Fruit fly (Drosophila melanogaster) whole organism, embryonic: Measurements from ENCODE around the gene grass.

ENCODE experiments used
- Abd-B ChIP-seq: fragments of 200-800 bp; sonication (Bioruptor generic); optimal IDR thresholded peaks from 2 replicates; lab custom pipeline; 2018; ENCODE audit warnings: missing biosample characterization, mild to moderate bottlenecking, missing genetic modification characterization, moderate library complexity
- Bdp1 ChIP-seq: fragments of 200-800 bp; sonication (Bioruptor generic); optimal IDR thresholded peaks from 3 replicates; lab custom pipeline; 2016; ENCODE audit warnings: missing biosample characterization, missing genetic modification characterization
- CG10431 ChIP-seq: fragments of 200-800 bp; sonication (Bioruptor generic); optimal IDR thresholded peaks from 3 replicates; lab custom pipeline; 2018; ENCODE audit warnings: missing biosample characterization, mild to moderate bottlenecking, missing genetic modification characterization
- CG10565 ChIP-seq: fragments of 200-800 bp; sonication (Bioruptor generic); optimal IDR thresholded peaks from 3 replicates; lab custom pipeline; 2016; ENCODE audit warnings: missing biosample characterization, mild to moderate bottlenecking, missing genetic modification characterization
- CG11085 ChIP-seq: fragments of 200-800 bp; sonication (Bioruptor generic); IDR thresholded peaks from 2 replicates; pipeline ENCODE4 v1.3.6; 2022; ENCODE audit warnings: missing biosample characterization, missing genetic modification characterization
- CG11247 ChIP-seq: fragments of 200-800 bp; sonication (Bioruptor generic); IDR thresholded peaks from 2 replicates; pipeline ENCODE4 v1.3.6; 2022; ENCODE audit warnings: missing biosample characterization, missing genetic modification characterization
- CG14667 ChIP-seq: fragments of 200-800 bp; sonication (Bioruptor generic); IDR thresholded peaks from 2 replicates; pipeline ENCODE4 v1.3.6; 2022; ENCODE audit warnings: missing biosample characterization, missing genetic modification characterization
- CG15011 ChIP-seq: fragments of 200-800 bp; sonication (Bioruptor generic); optimal IDR thresholded peaks from 3 replicates; lab custom pipeline; 2018; ENCODE audit warnings: missing biosample characterization, mild to moderate bottlenecking, missing genetic modification characterization
- CG16863 ChIP-seq: fragments of 200-800 bp; sonication (Bioruptor generic); optimal IDR thresholded peaks from 3 replicates; lab custom pipeline; 2016; ENCODE audit warnings: missing biosample characterization, missing genetic modification characterization
- CG17186 ChIP-seq: fragments of 200-800 bp; sonication (Bioruptor generic); optimal IDR thresholded peaks from 3 replicates; lab custom pipeline; 2017; ENCODE audit warnings: missing biosample characterization, missing genetic modification reagents, missing genetic modification characterization
- CG17359 ChIP-seq: fragments of 200-800 bp; sonication (Bioruptor generic); optimal IDR thresholded peaks from 3 replicates; lab custom pipeline; 2018; ENCODE audit warnings: missing biosample characterization, mild to moderate bottlenecking, missing genetic modification characterization, moderate library complexity
- CG18262 ChIP-seq: fragments of 200-800 bp; optimal IDR thresholded peaks from 3 replicates; lab custom pipeline; 2019; ENCODE audit warnings: missing biosample characterization, mild to moderate bottlenecking, missing genetic modification characterization, moderate library complexity
- CG4282 ChIP-seq: fragments of 200-800 bp; sonication (Bioruptor generic); optimal IDR thresholded peaks from 2 replicates; lab custom pipeline; 2016; ENCODE audit warnings: missing biosample characterization, missing genetic modification characterization
- CG6175 ChIP-seq: fragments of 200-800 bp; sonication (Bioruptor generic); IDR thresholded peaks from 3 replicates; pipeline ENCODE4 v1.3.6; 2022; ENCODE audit warnings: missing biosample characterization, missing genetic modification characterization
- CG6854 ChIP-seq: fragments of 200-800 bp; sonication (Bioruptor generic); optimal IDR thresholded peaks from 3 replicates; lab custom pipeline; 2017; ENCODE audit warnings: missing biosample characterization, mild to moderate bottlenecking, missing genetic modification characterization
- CTCF ChIP-seq: fragments of 200-800 bp; sonication (Bioruptor generic); optimal IDR thresholded peaks from 2 replicates; lab custom pipeline; 2017; ENCODE audit warnings: missing biosample characterization, mild to moderate bottlenecking, missing genetic modification characterization, moderate library complexity
- CrebB ChIP-seq: fragments of 200-800 bp; sonication (Bioruptor generic); optimal IDR thresholded peaks from 3 replicates; lab custom pipeline; 2018; ENCODE audit warnings: missing biosample characterization, mild to moderate bottlenecking, missing genetic modification characterization
- Dbx ChIP-seq: fragments of 200-800 bp; sonication (Bioruptor generic); IDR thresholded peaks from 3 replicates; pipeline ENCODE4 v1.3.6; 2022; ENCODE audit warnings: missing biosample characterization, missing genetic modification characterization
- Fer1 ChIP-seq: fragments of 200-800 bp; sonication (Bioruptor generic); optimal IDR thresholded peaks from 2 replicates; lab custom pipeline; 2017; ENCODE audit warnings: missing biosample characterization, mild to moderate bottlenecking, missing genetic modification characterization
- H15 ChIP-seq: fragments of 200-800 bp; sonication (Bioruptor generic); IDR thresholded peaks from 3 replicates; pipeline ENCODE4 v1.3.6; 2022; ENCODE audit warnings: missing biosample characterization, missing genetic modification characterization
- HmgD ChIP-seq: fragments of 200-800 bp; sonication (Bioruptor generic); optimal IDR thresholded peaks from 3 replicates; lab custom pipeline; 2016; ENCODE audit warnings: missing biosample characterization, missing genetic modification characterization
- Hr3 ChIP-seq: fragments of 200-800 bp; sonication (Bioruptor generic); optimal IDR thresholded peaks from 3 replicates; lab custom pipeline; 2016; ENCODE audit warnings: missing biosample characterization, missing genetic modification characterization
- Lpt ChIP-seq: fragments of >200 bp; optimal IDR thresholded peaks from 2 replicates; lab custom pipeline; 2018; ENCODE audit warnings: missing biosample characterization, missing genetic modification characterization
- MBD-R2 ChIP-seq: fragments of 200-800 bp; sonication (Bioruptor generic); IDR thresholded peaks from 2 replicates; pipeline ENCODE4 v1.3.6; 2022; ENCODE audit warnings: missing biosample characterization, missing genetic modification characterization
- Neu2 ChIP-seq: fragments of 200-800 bp; sonication (Bioruptor generic); optimal IDR thresholded peaks from 3 replicates; lab custom pipeline; 2016; ENCODE audit warnings: missing biosample characterization, missing genetic modification characterization, borderline replicate concordance
- Poxn ChIP-seq: fragments of 200-800 bp; sonication (Bioruptor generic); IDR thresholded peaks from 2 replicates; pipeline ENCODE4 v1.3.6; 2022; ENCODE audit warnings: missing biosample characterization, missing genetic modification characterization
- Rx ChIP-seq: fragments of 200-800 bp; sonication (Bioruptor generic); IDR thresholded peaks from 2 replicates; pipeline ENCODE4 v1.3.6; 2022; ENCODE audit warnings: missing biosample characterization, missing genetic modification characterization
- Sry-β ChIP-seq: fragments of 200-800 bp; sonication (Bioruptor generic); optimal IDR thresholded peaks from 2 replicates; lab custom pipeline; 2018; ENCODE audit warnings: missing biosample characterization, mild to moderate bottlenecking, missing genetic modification characterization, moderate library complexity
- Taf1 ChIP-seq: fragments of 200-800 bp; sonication (Bioruptor generic); IDR thresholded peaks from 2 replicates; pipeline ENCODE4 v1.3.6; 2022; ENCODE audit warnings: missing biosample characterization, missing genetic modification characterization
- Usf ChIP-seq: fragments of 200-800 bp; sonication (Bioruptor generic); optimal IDR thresholded peaks from 2 replicates; lab custom pipeline; 2017; ENCODE audit warnings: missing genotype, missing biosample characterization, missing genetic modification characterization
- amos ChIP-seq: fragments of 200-800 bp; sonication (Bioruptor generic); IDR thresholded peaks from 2 replicates; pipeline ENCODE4 v1.3.6; 2022; ENCODE audit warnings: missing biosample characterization, missing genetic modification characterization; ENCODE audit not compliant: partially characterized antibody
- ase ChIP-seq: fragments of 200-800 bp; sonication (Bioruptor generic); IDR thresholded peaks from 3 replicates; pipeline ENCODE4 v1.3.6; 2022; ENCODE audit warnings: missing biosample characterization, missing genetic modification characterization
- chif ChIP-seq, 2 experiments: fragments of 200-800 bp; sonication (Bioruptor generic); optimal IDR thresholded peaks; 3 replicates each; lab custom pipeline; 2016; ENCODE audit warnings: missing biosample characterization in 2 of 2, missing genetic modification characterization in 2 of 2
- crc ChIP-seq: fragments of 200-800 bp; sonication (Bioruptor generic); optimal IDR thresholded peaks from 2 replicates; lab custom pipeline; 2016; ENCODE audit warnings: missing biosample characterization, missing genetic modification characterization
- croc ChIP-seq: fragments of 200-800 bp; sonication (Bioruptor generic); conservative IDR thresholded peaks from 3 replicates; pipeline ENCODE4 v1.3.6; 2022; ENCODE audit warnings: missing biosample characterization, missing genetic modification characterization
- disco-r ChIP-seq: fragments of 200-800 bp; sonication (Bioruptor generic); optimal IDR thresholded peaks from 2 replicates; lab custom pipeline; 2016; ENCODE audit warnings: missing biosample characterization, missing genetic modification characterization
- ems ChIP-seq: fragments of 200-800 bp; sonication (Bioruptor generic); optimal IDR thresholded peaks from 3 replicates; lab custom pipeline; 2016; ENCODE audit warnings: missing biosample characterization, missing genetic modification characterization
- exex ChIP-seq: fragments of 200-800 bp; sonication (Bioruptor generic); optimal IDR thresholded peaks from 4 replicates; lab custom pipeline; 2018; ENCODE audit warnings: missing biosample characterization, mild to moderate bottlenecking, missing genetic modification characterization, moderate library complexity
- fru ChIP-seq: fragments of >200 bp; optimal IDR thresholded peaks from 2 replicates; lab custom pipeline; 2017
- inv ChIP-seq: fragments of 200-800 bp; sonication (Bioruptor generic); IDR thresholded peaks from 2 replicates; pipeline ENCODE4 v1.3.6; 2022; ENCODE audit warnings: missing biosample characterization, missing genetic modification characterization; ENCODE audit not compliant: partially characterized antibody
- lola ChIP-seq, 3 experiments: fragments of >200 bp in 2 of 3; fragments of 200-800 bp in 1 of 3; sonication (Bioruptor generic) in 1 of 3; optimal IDR thresholded peaks; 2 replicates each; lab custom pipeline; 2017 to 2019; ENCODE audit warnings: missing biosample characterization in 3 of 3, missing genetic modification characterization in 3 of 3, mild to moderate bottlenecking in 1 of 3, moderate library complexity in 1 of 3
- nmo ChIP-seq: fragments of 200-800 bp; sonication (Bioruptor generic); optimal IDR thresholded peaks from 2 replicates; lab custom pipeline; 2018; ENCODE audit warnings: missing biosample characterization, mild to moderate bottlenecking, missing genetic modification characterization, moderate library complexity
- pb ChIP-seq: fragments of 200-800 bp; sonication (Bioruptor generic); optimal IDR thresholded peaks from 3 replicates; lab custom pipeline; 2016; ENCODE audit warnings: missing biosample characterization, missing genetic modification characterization
- peb ChIP-seq: fragments of 200-800 bp; sonication (Bioruptor generic); IDR thresholded peaks from 2 replicates; pipeline ENCODE4 v1.3.6; 2022; ENCODE audit warnings: missing biosample characterization, missing genetic modification characterization
- pfk ChIP-seq: fragments of 200-800 bp; sonication (Bioruptor generic); optimal IDR thresholded peaks from 2 replicates; lab custom pipeline; 2018; ENCODE audit warnings: missing biosample characterization, mild to moderate bottlenecking, missing genetic modification characterization, moderate library complexity
- sob ChIP-seq: fragments of 200-800 bp; sonication (Bioruptor generic); IDR thresholded peaks from 2 replicates; pipeline ENCODE4 v1.3.6; 2022; ENCODE audit warnings: missing biosample characterization, missing genetic modification characterization
- stc ChIP-seq: fragments of 200-800 bp; sonication (Bioruptor generic); IDR thresholded peaks from 2 replicates; pipeline ENCODE4 v1.3.6; 2022; ENCODE audit warnings: missing biosample characterization, missing genetic modification characterization
- unpg ChIP-seq: fragments of 200-800 bp; sonication (Bioruptor generic); optimal IDR thresholded peaks from 3 replicates; lab custom pipeline; 2018; ENCODE audit warnings: missing biosample characterization, mild to moderate bottlenecking, missing genetic modification characterization, moderate library complexity
- wdn ChIP-seq: fragments of 200-800 bp; sonication (Bioruptor generic); IDR thresholded peaks from 2 replicates; pipeline ENCODE4 v1.3.6; 2022; ENCODE audit warnings: missing biosample characterization, missing genetic modification characterization
- wek ChIP-seq: fragments of 200-800 bp; sonication (Bioruptor generic); optimal IDR thresholded peaks from 3 replicates; lab custom pipeline; 2018; ENCODE audit warnings: missing biosample characterization, mild to moderate bottlenecking, missing genetic modification characterization, moderate library complexity
- zen2 ChIP-seq: fragments of 200-800 bp; sonication (Bioruptor generic); IDR thresholded peaks from 3 replicates; pipeline ENCODE4 v1.3.6; 2022; ENCODE audit warnings: missing biosample characterization, missing genetic modification characterization; ENCODE audit not compliant: partially characterized antibody

The grass gene

dm6 chr3R:27148812-27149769, 8.7 kb upstream of the grass start (continued):
- TF ChIP-seq Dbx (no peak), disco-r (GFP tag; lab: Kevin White, UChicago) (no peak), CG17186 (GFP tag; lab: Kevin White, UChicago) (no peak), Fer1 (GFP tag; lab: Kevin White, UChicago) (no peak), ems (GFP tag; lab: Kevin White, UChicago) (no peak), exex (tag; lab: Kevin White, UChicago) (peak; percentile 41), wek (GFP tag; lab: Kevin White, UChicago) (no peak), CG15011 (GFP tag; lab: Kevin White, UChicago) (no peak), pb (GFP tag; lab: Kevin White, UChicago) (no peak), Rx (no peak), Usf (GFP tag; lab: Kevin White, UChicago) (no peak), Lpt (GFP tag; lab: Kevin White, UChicago) (no peak), pfk (GFP tag; lab: Kevin White, UChicago) (no peak), MBD-R2 (no peak), lola (GFP tag; optimal IDR thresholded peaks at IDR 0.05; lab: Kevin White, UChicago) (peak in 1 of 3 experiments; percentile 0), CG11247 (no peak), stc (GFP tag; lab: Robert Waterston, UW) (no peak), unpg (GFP tag; lab: Kevin White, UChicago) (no peak), inv (GFP tag; lab: Robert Waterston, UW) (no peak), CG11085 (no peak), CG10565 (GFP tag; lab: Kevin White, UChicago) (no peak), CG6854 (GFP tag; lab: Kevin White, UChicago) (no peak), CTCF (GFP tag; lab: Kevin White, UChicago) (no peak), fru (lab: Kevin White, UChicago) (no peak), wdn (no peak), CG17359 (tag; lab: Kevin White, UChicago) (peak; percentile 16), croc (GFP tag; lab: Robert Waterston, UW) (0 out of 3 replicates have a peak, but pooled peaks have one; percentile 14), CG10431 (peak; percentile 73), CG14667 (GFP tag; lab: Robert Waterston, UW) (no peak), Neu2 (GFP tag; lab: Kevin White, UChicago) (no peak), ase (GFP tag; lab: Robert Waterston, UW) (no peak), CG16863 (GFP tag; lab: Kevin White, UChicago) (no peak), amos (no peak), CrebB (tag; lab: Kevin White, UChicago) (peak; percentile 18), sob (GFP tag; lab: Robert Waterston, UW) (no peak), Hr3 (GFP tag; lab: Kevin White, UChicago) (no peak), crc (GFP tag; lab: Kevin White, UChicago) (no peak), Sry-β (GFP tag; lab: Kevin White, UChicago) (no peak), CG18262 (tag; lab: Kevin White, UChicago) (peak; percentile 7), H15 (no peak), Abd-B (GFP tag; lab: Kevin White, UChicago) (no peak), peb (GFP tag; lab: Robert Waterston, UW) (no peak), CG6175 (GFP tag; lab: Robert Waterston, UW) (no peak), Poxn (no peak), nmo (GFP tag; lab: Kevin White, UChicago) (no peak), HmgD (GFP tag; lab: Kevin White, UChicago) (no peak), CG4282 (GFP tag; lab: Kevin White, UChicago) (no peak), Bdp1 (no peak), Taf1 (GFP tag; lab: Robert Waterston, UW) (no peak), zen2 (GFP tag; lab: Robert Waterston, UW) (no peak), chif (GFP tag; optimal IDR thresholded peaks at IDR 0.05; lab: Kevin White, UChicago) (no peak)
